Worm (Caenorhabditis elegans) whole organism, L1 larva: ENCODE results near the gene pho-8.
A peak's percentile ranks its signal among the peaks of the same experiment; 100 is the strongest.

Experiments used
- F16B12.6 ChIP-seq: fragments of 150-350 bp; optimal IDR thresholded peaks from 2 replicates; lab custom pipeline; 2014; ENCODE audit warnings: missing biosample characterization, missing genetic modification characterization
- Y116A8C.19 ChIP-seq: sonication (generic microtip); optimal IDR thresholded peaks from 2 replicates; lab custom pipeline; 2016; ENCODE audit warnings: missing compliant biosample characterization, missing genetic modification characterization, borderline replicate concordance
- alr-1 ChIP-seq: fragments of 200-800 bp; sonication (Bioruptor generic); optimal IDR thresholded peaks from 2 replicates; lab custom pipeline; 2018; ENCODE audit warnings: borderline replicate concordance, mild to moderate bottlenecking, missing genetic modification characterization, missing compliant biosample characterization
- aly-2 ChIP-seq: fragments of 150-350 bp; optimal IDR thresholded peaks from 2 replicates; lab custom pipeline; 2014; ENCODE audit warnings: missing biosample characterization, missing genetic modification characterization
- ama-1 ChIP-seq: fragments of 150-350 bp; optimal IDR thresholded peaks from 2 replicates; lab custom pipeline; 2014
- blmp-1 ChIP-seq: fragments of 150-350 bp; optimal IDR thresholded peaks from 2 replicates; lab custom pipeline; 2014; ENCODE audit warnings: missing biosample characterization, missing genetic modification characterization
- ceh-63 ChIP-seq: fragments of 200-800 bp; sonication (Bioruptor generic); optimal IDR thresholded peaks from 2 replicates; lab custom pipeline; 2018; ENCODE audit warnings: mild to moderate bottlenecking, missing genetic modification characterization, missing compliant biosample characterization
- ceh-82 ChIP-seq, 3 experiments: fragments of 150-350 bp in 1 of 3; sonication (generic microtip) in 2 of 3; optimal IDR thresholded peaks; 2 replicates each; lab custom pipeline; 2014 to 2017; ENCODE audit warnings: missing biosample characterization in 3 of 3, missing genetic modification characterization in 3 of 3
- ceh-90 ChIP-seq: sonication (generic microtip); optimal IDR thresholded peaks from 2 replicates; lab custom pipeline; 2016; ENCODE audit warnings: missing genetic modification characterization, missing compliant biosample characterization
- ces-1 ChIP-seq: fragments of 150-350 bp; optimal IDR thresholded peaks from 2 replicates; lab custom pipeline; 2014; ENCODE audit warnings: missing biosample characterization, missing genetic modification reagents, missing genetic modification characterization
- dsc-1 ChIP-seq: sonication (generic microtip); optimal IDR thresholded peaks from 2 replicates; lab custom pipeline; 2016; ENCODE audit warnings: mild to moderate bottlenecking, missing genetic modification characterization, missing compliant biosample characterization
- efl-3 ChIP-seq: fragments of 200-800 bp; sonication (Bioruptor generic); optimal IDR thresholded peaks from 2 replicates; lab custom pipeline; 2018; ENCODE audit warnings: mild to moderate bottlenecking, missing genetic modification characterization, missing compliant biosample characterization
- egl-27 ChIP-seq, 2 experiments: fragments of 150-350 bp in 1 of 2; sonication (generic microtip); optimal IDR thresholded peaks; 3 replicates each; lab custom pipeline; 2017 to 2018; ENCODE audit warnings: missing biosample characterization in 2 of 2, missing genetic modification characterization in 2 of 2, missing genetic modification reagents in 2 of 2
- ets-5 ChIP-seq: fragments of 200-800 bp; sonication (Bioruptor generic); IDR thresholded peaks from 2 replicates; pipeline ENCODE4 v1.3.6; 2022; ENCODE audit warnings: missing genetic modification characterization, missing compliant biosample characterization
- fkh-4 ChIP-seq: sonication (generic microtip); optimal IDR thresholded peaks from 2 replicates; lab custom pipeline; 2016; ENCODE audit warnings: missing compliant biosample characterization, missing genetic modification characterization, borderline replicate concordance
- fos-1 ChIP-seq: fragments of 150-350 bp; optimal IDR thresholded peaks from 2 replicates; lab custom pipeline; 2014; ENCODE audit warnings: missing biosample characterization, missing genetic modification characterization
- grh-1 ChIP-seq: fragments of 200-800 bp; sonication (Bioruptor generic); IDR thresholded peaks from 2 replicates; pipeline ENCODE4 v1.3.6; 2022; ENCODE audit warnings: missing genetic modification reagents, missing genetic modification characterization, missing compliant biosample characterization
- hlh-17 ChIP-seq: fragments of 200-800 bp; sonication (Bioruptor generic); optimal IDR thresholded peaks from 2 replicates; lab custom pipeline; 2018; ENCODE audit warnings: missing genetic modification characterization, mild to moderate bottlenecking, missing compliant biosample characterization, moderate library complexity, borderline replicate concordance
- hlh-4 ChIP-seq: sonication (generic microtip); optimal IDR thresholded peaks from 2 replicates; lab custom pipeline; 2016; ENCODE audit warnings: mild to moderate bottlenecking, missing genetic modification characterization, missing compliant biosample characterization
- irx-1 ChIP-seq: sonication (generic microtip); optimal IDR thresholded peaks from 2 replicates; lab custom pipeline; 2016; ENCODE audit warnings: missing genetic modification characterization, missing compliant biosample characterization
- lin-13 ChIP-seq: fragments of 150-350 bp; optimal IDR thresholded peaks from 2 replicates; lab custom pipeline; 2014; ENCODE audit warnings: missing biosample characterization, missing genetic modification reagents, missing genetic modification characterization
- lin-14 ChIP-seq: fragments of 200-800 bp; sonication (Bioruptor generic); optimal IDR thresholded peaks from 2 replicates; lab custom pipeline; 2018; ENCODE audit warnings: mild to moderate bottlenecking, missing genetic modification characterization, moderate library complexity, missing compliant biosample characterization
- lin-15B ChIP-seq: fragments of 150-350 bp; sonication (generic microtip); optimal IDR thresholded peaks from 3 replicates; lab custom pipeline; 2014; ENCODE audit warnings: missing biosample characterization, missing genetic modification characterization
- lin-35 ChIP-seq, 2 experiments: fragments of 150-350 bp; optimal IDR thresholded peaks; 2 replicates each; lab custom pipeline; 2014; ENCODE audit warnings: missing biosample characterization in 2 of 2, missing genetic modification characterization in 2 of 2, missing genetic modification reagents in 2 of 2
- lin-39 ChIP-seq: fragments of 150-350 bp; optimal IDR thresholded peaks from 2 replicates; lab custom pipeline; 2014; ENCODE audit warnings: missing biosample characterization, missing genetic modification reagents, missing genetic modification characterization
- mdl-1 ChIP-seq, 2 experiments: fragments of 150-350 bp; optimal IDR thresholded peaks; 2 replicates each; lab custom pipeline; 2014 to 2017; ENCODE audit warnings: missing biosample characterization in 2 of 2, missing genetic modification characterization in 2 of 2, inconsistent platforms in 1 of 2
- mep-1 ChIP-seq: fragments of 150-350 bp; optimal IDR thresholded peaks from 2 replicates; lab custom pipeline; 2014; ENCODE audit warnings: missing biosample characterization, missing genetic modification characterization
- nhr-11 ChIP-seq: fragments of 150-350 bp; optimal IDR thresholded peaks from 2 replicates; lab custom pipeline; 2014; ENCODE audit warnings: missing biosample characterization, missing genetic modification characterization
- nhr-19 ChIP-seq: fragments of 200-800 bp; sonication (Bioruptor generic); conservative IDR thresholded peaks from 2 replicates; pipeline ENCODE4 v1.3.6; 2022; ENCODE audit warnings: missing genetic modification characterization, missing compliant biosample characterization
- nhr-20 ChIP-seq: sonication (generic microtip); optimal IDR thresholded peaks from 2 replicates; lab custom pipeline; 2016; ENCODE audit warnings: mild to moderate bottlenecking, missing genetic modification characterization, missing compliant biosample characterization
- nhr-47 ChIP-seq: sonication (generic microtip); optimal IDR thresholded peaks from 2 replicates; lab custom pipeline; 2016; ENCODE audit warnings: mild to moderate bottlenecking, missing genetic modification characterization, moderate library complexity, missing compliant biosample characterization
- nhr-77 ChIP-seq: fragments of 150-350 bp; optimal IDR thresholded peaks from 2 replicates; lab custom pipeline; 2014; ENCODE audit warnings: missing biosample characterization, missing genetic modification characterization
- nhr-85 ChIP-seq: sonication (generic microtip); peaks from one replicate; lab custom pipeline; 2016; ENCODE audit warnings: missing genetic modification characterization, inconsistent platforms, missing compliant biosample characterization
- pag-3 ChIP-seq: sonication (generic microtip); optimal IDR thresholded peaks from 2 replicates; lab custom pipeline; 2017; ENCODE audit warnings: missing genetic modification characterization, mild to moderate bottlenecking, missing compliant biosample characterization, antibody characterized with exemption, borderline replicate concordance; ENCODE audit not compliant: insufficient read depth
- skn-1 ChIP-seq: fragments of 150-350 bp; optimal IDR thresholded peaks from 2 replicates; lab custom pipeline; 2014; ENCODE audit warnings: missing biosample characterization, missing genetic modification characterization
- unc-130 ChIP-seq: fragments of 150-350 bp; optimal IDR thresholded peaks from 2 replicates; lab custom pipeline; 2017; ENCODE audit warnings: missing biosample characterization, missing genetic modification characterization, inconsistent platforms
- unc-30 ChIP-seq: sonication (generic microtip); optimal IDR thresholded peaks from 2 replicates; lab custom pipeline; 2017; ENCODE audit warnings: missing biosample characterization, missing genetic modification characterization
- ztf-11 ChIP-seq, 2 experiments: sonication (generic microtip); optimal IDR thresholded peaks; 2 replicates each; lab custom pipeline; 2016 to 2017; ENCODE audit warnings: missing genetic modification characterization in 2 of 2, missing biosample characterization in 1 of 2, missing compliant biosample characterization in 1 of 2
- ztf-4 ChIP-seq: fragments of 150-350 bp; optimal IDR thresholded peaks from 2 replicates; lab custom pipeline; 2014; ENCODE audit warnings: missing biosample characterization, missing genetic modification characterization

Gene pho-8

DNA sequence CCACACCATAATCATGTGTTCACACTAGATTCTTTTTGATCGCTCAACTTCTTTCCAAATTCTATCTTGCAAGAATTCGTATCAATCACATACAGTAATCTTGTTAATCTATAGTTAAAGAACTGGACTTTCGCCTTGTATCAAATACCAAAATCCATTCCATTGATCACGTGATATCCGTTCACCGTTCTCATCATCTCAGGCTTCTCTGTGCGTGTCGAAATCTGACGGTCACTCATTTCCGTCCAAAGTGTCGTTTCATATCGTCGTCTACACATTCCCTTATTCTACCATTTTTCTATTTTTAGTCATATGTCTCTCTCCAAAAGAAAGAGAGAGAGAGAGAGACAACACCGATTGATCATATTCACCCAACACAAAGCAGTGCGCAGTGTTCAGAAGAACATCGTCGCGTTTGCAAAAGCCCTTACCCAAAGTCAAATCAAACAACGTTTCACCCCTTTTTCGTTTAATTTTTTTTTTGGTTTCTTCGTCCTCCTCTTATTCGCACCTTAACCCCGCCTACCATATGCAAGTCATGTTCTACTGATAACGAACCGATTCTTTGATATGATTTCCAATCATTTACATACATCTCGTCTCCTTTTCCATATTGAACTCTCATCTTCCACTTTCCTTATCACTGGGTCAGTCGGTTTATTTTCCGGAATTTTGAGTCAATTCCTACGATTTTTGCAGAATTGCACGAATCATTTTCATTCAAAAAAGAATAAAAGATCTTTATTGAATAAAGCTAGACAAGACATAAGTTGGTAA is 25.9 kb downstream of the pho-8 start (continued):
- TF ChIP-seq ceh-63 (no peak), irx-1 (no peak), lin-15B (no peak), pag-3 (tag; lab: Kevin White, UChicago) (no peak), ceh-82 (tag; optimal IDR thresholded peaks at IDR 0.05; lab: Kevin White, UChicago) (no peak), lin-14 (GFP tag; lab: Kevin White, UChicago) (peak; percentile 69), aly-2 (tag; lab: Kevin White, UChicago) (no peak), nhr-77 (no peak), lin-35 (GFP tag; optimal IDR thresholded peaks at IDR 0.05; lab: Kevin White, UChicago) (peak in 1 of 2 experiments; percentile 38), nhr-20 (peak; percentile 59), blmp-1 (tag; lab: Kevin White, UChicago) (peak; percentile 63), mep-1 (tag; lab: Kevin White, UChicago) (no peak), nhr-85 (peak; percentile 92), ztf-4 (tag; lab: Kevin White, UChicago) (no peak), egl-27 (tag; optimal IDR thresholded peaks at IDR 0.05; lab: Kevin White, UChicago) (no peak), ets-5 (GFP tag; lab: Robert Waterston, UW) (no peak), fos-1 (tag; lab: Kevin White, UChicago) (no peak), alr-1 (no peak), dsc-1 (tag; lab: Kevin White, UChicago) (no peak), skn-1 (tag; lab: Kevin White, UChicago) (no peak), nhr-47 (tag; lab: Kevin White, UChicago) (no peak), ztf-11 (tag; optimal IDR thresholded peaks at IDR 0.05; lab: Kevin White, UChicago) (no peak), efl-3 (GFP tag; lab: Kevin White, UChicago) (no peak), Y116A8C.19 (tag; lab: Kevin White, UChicago) (no peak), ces-1 (no peak), unc-130 (tag; lab: Kevin White, UChicago) (no peak), lin-39 (tag; lab: Kevin White, UChicago) (no peak), ama-1 (lab: Kevin White, UChicago) (no peak), mdl-1 (tag; optimal IDR thresholded peaks at IDR 0.05; lab: Kevin White, UChicago) (peak in 1 of 2 experiments; percentile 35), F16B12.6 (tag; lab: Kevin White, UChicago) (no peak), nhr-19 (peak; percentile 36; the same call in 1 of the 2 replicates), nhr-11 (tag; lab: Kevin White, UChicago) (no peak), hlh-17 (GFP tag; lab: Kevin White, UChicago) (no peak), hlh-4 (no peak), ceh-90 (tag; lab: Kevin White, UChicago) (no peak), grh-1 (GFP tag; lab: Robert Waterston, UW) (no peak), lin-13 (no peak)

DNA sequence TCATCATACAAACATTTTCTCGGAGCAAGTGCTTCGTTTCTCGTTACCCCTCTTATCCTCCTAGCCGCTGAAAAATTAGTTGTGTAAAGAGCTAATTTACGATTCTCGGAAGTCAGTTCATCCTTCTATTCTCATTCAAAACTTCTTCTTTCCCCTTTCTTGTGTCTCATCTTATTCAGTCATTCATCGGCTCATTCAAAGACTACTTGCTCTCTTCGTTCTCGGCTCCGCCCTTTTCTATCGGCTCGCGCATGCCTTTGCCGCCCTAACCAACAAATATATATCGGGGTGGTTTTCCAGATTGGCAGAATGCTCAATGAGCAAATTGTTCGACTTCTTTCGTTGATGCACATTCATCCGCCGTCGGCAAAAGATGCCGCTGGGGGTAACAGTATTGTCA is 27.0 kb downstream of the pho-8 start, which contains the start of gene R13H4.5:
Gene R13H4.5, plus strand, starts transcription at position 301 of the 400 bp plus-strand sequence.
- TF ChIP-seq lin-14 (GFP tag; lab: Kevin White, UChicago) (peak; percentile 50), dsc-1 (tag; lab: Kevin White, UChicago) (peak; percentile 4), blmp-1 (tag; lab: Kevin White, UChicago) (no peak), unc-30 (tag; lab: Kevin White, UChicago) (no peak), fkh-4 (tag; lab: Kevin White, UChicago) (no peak), nhr-20 (no peak)
- TF ChIP-seq, all 84 proteins: peak for 2
